Worm (Caenorhabditis elegans): Measurements from ENCODE around the gene cwf-19L2.

DNA sequence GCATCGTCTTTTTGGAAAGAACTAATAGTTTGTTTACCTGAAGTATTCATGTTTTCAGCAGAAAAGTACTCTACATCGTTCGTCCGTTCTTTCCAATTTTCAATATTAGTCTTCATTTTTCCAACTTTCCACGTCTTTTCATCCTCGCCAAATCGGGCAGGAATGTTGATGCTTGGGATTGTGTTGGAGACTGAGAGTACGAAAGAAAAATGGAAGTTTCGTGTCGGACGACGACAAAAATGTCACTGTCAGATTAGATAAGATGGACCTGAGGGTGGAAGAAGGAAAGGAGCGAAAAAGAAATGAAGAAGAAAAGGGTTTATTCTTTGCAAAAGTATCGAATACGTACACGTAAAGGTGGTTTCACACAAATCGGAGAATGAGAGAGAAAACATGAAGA is 4.6 kb downstream of the cwf-19L2 start:
- TF ChIP-seq hmbx-1 (tag; optimal IDR thresholded peaks at IDR 0.05) (no peak), ama-1 (optimal IDR thresholded peaks at IDR 0.05) (no peak), flt-1 (GFP tag; IDR thresholded peaks at IDR 0.05) (no peak), aly-1 (tag; optimal IDR thresholded peaks at IDR 0.05) (no peak), tbx-11 (GFP tag; IDR thresholded peaks at IDR 0.05) (no peak)

All from whole organism, early embryonic.